Fruit fly (Drosophila melanogaster): ENCODE data around the gene mtgo.
A peak's percentile ranks its signal among the peaks of the same experiment; 100 is the strongest.

mtgo gene

DNA sequence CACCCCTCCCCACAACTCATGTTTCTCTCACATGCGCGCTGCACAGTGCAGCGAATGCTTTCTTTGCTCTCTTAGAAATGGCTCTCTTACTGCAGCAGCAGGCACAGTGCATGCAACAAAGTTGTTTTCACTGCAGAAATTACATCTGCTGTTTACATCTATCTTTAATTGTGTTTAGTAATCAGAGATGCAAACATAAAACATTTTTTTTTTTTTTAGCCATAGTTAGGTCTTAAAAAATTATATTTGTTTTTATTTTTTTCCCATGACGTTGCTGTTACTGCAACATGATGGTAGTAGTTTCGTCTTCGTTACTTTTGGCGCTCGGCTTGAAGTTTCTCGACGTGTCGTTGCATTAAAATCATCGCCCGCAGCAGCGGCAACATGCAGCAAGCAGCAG, 43.5 kb upstream of the mtgo start:
- no peak for TF ChIP-seq bab1 (GFP tag; optimal IDR thresholded peaks at IDR 0.05)
- no peak for TF ChIP-seq CG7101 (tag; optimal IDR thresholded peaks at IDR 0.05)
- no peak for TF ChIP-seq cic (GFP tag; optimal IDR thresholded peaks at IDR 0.05)
- TF ChIP-seq toe (GFP tag; optimal IDR thresholded peaks at IDR 0.05), result no peak
- no peak for TF ChIP-seq ovo (GFP tag; optimal IDR thresholded peaks at IDR 0.05)
- TF ChIP-seq Mnt (GFP tag; optimal IDR thresholded peaks at IDR 0.05), result no peak
- no peak for TF ChIP-seq kay (GFP tag; ENCODE audit: borderline replicate concordance)
- TF ChIP-seq Clk (GFP tag; optimal IDR thresholded peaks at IDR 0.05), result no peak
- no peak for TF ChIP-seq CG1620 (GFP tag; optimal IDR thresholded peaks at IDR 0.05)
- TF ChIP-seq CG5204 (GFP tag; optimal IDR thresholded peaks at IDR 0.05), result no peak

- TF ChIP-seq CG11617 (GFP tag; optimal IDR thresholded peaks at IDR 0.05) (no peak), Hr96 (GFP tag; optimal IDR thresholded peaks at IDR 0.05) (no peak), pad (GFP tag; optimal IDR thresholded peaks at IDR 0.05) (no peak)
Observed at dm6 chr2L:16502898-16503551, 41.8 kb upstream of the mtgo start.

- peak; percentile 89 for TF ChIP-seq kay (GFP tag; ENCODE audit: borderline replicate concordance)
- TF ChIP-seq Hr96 (GFP tag; optimal IDR thresholded peaks at IDR 0.05), result no peak
Observed at dm6 chr2L:16507197-16507596, 37.6 kb upstream of the mtgo start.

dm6 chr2L:16507682-16508269, 37.0 kb upstream of the mtgo start:
- no peak for TF ChIP-seq bab1 (GFP tag; optimal IDR thresholded peaks at IDR 0.05)
- TF ChIP-seq CG5204 (GFP tag; optimal IDR thresholded peaks at IDR 0.05), result no peak
- TF ChIP-seq cnc (optimal IDR thresholded peaks at IDR 0.05), result no peak
- no peak for TF ChIP-seq cic (GFP tag; optimal IDR thresholded peaks at IDR 0.05)
- TF ChIP-seq Clk (GFP tag; optimal IDR thresholded peaks at IDR 0.05), result no peak
- TF ChIP-seq CG12768 (GFP tag; optimal IDR thresholded peaks at IDR 0.05), result no peak
- TF ChIP-seq Mnt (GFP tag; optimal IDR thresholded peaks at IDR 0.05), result no peak
- TF ChIP-seq CG14711 (tag; optimal IDR thresholded peaks at IDR 0.05), result no peak
- no peak for TF ChIP-seq toe (GFP tag; optimal IDR thresholded peaks at IDR 0.05)
- TF ChIP-seq CG11617 (GFP tag; optimal IDR thresholded peaks at IDR 0.05), result no peak

DNA sequence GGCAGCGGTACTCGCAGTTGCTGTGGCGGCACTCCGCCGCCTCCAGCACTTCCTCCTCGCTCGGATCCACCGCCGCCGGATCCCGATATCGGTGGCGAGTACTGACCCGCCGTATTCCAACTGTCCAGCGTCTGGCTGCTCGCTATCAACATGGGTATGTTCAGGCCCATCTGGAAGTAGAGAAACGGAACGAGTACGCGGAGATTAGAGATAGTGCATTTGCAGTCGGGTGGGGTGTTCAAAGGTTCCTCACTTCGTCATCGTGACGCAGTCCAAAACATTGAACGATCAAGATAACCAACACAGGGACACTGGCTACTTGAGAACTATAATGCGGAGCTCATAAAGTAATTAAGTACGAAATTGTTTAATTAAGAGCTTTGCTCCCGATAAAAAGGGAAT, 33.5 kb upstream of the mtgo start:
- TF ChIP-seq cnc (optimal IDR thresholded peaks at IDR 0.05) (peak in 1 of 2 experiments; percentile 22), CG12768 (GFP tag; optimal IDR thresholded peaks at IDR 0.05) (peak; percentile 63), CG1620 (GFP tag; optimal IDR thresholded peaks at IDR 0.05) (no peak), ovo (GFP tag; optimal IDR thresholded peaks at IDR 0.05) (no peak), CG7045 (GFP tag; optimal IDR thresholded peaks at IDR 0.05) (no peak), pad (GFP tag; optimal IDR thresholded peaks at IDR 0.05) (no peak), cic (GFP tag; optimal IDR thresholded peaks at IDR 0.05) (peak; percentile 69), CG33017 (tag; optimal IDR thresholded peaks at IDR 0.05) (no peak), kay (GFP tag; ENCODE audit: borderline replicate concordance) (peak; percentile 76)

DNA sequence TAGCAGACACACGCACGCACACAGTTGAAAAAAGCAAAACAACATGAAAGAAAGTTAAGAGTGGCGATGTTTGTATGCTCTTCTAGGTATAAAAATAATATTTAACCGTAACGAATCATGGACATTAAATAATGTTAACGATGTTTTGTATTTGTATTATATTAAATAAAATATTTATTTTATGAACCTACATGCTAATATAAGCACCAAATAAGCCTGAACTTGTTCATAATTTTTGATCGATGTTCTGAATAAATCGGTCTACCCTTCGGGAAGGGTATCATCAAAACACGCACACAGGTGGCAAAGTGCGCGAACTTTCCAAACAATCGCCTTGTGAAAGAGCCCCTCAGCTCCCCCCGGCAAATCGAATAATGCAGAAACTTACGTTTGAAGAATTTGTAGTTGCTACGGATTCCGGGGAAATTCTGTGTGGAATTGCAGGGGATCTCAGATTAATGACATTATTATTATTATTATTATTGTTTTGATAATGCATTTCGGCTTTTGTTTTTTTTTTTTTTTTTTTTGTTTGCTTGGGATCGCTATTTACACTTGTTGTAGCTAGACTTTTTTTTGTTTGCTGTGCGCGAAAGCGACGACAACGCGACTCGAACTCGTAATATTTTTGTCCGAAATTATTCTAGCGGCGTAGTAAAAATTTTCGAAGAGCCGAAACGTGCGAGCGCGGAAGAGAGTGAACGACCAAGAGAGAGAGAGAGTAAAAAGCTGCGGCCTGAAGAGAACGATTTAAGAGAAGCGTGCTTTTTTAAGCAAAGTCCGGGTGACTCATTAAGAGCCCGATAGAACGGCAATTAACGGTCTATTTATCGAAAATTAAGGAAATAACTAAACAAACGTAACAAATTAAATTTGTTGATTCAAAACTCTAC, 25.0 kb upstream of the mtgo start:
- TF ChIP-seq Mnt (GFP tag; optimal IDR thresholded peaks at IDR 0.05) (peak; percentile 15), CG5204 (GFP tag; optimal IDR thresholded peaks at IDR 0.05) (peak; percentile 4), Crg-1 (GFP tag; optimal IDR thresholded peaks at IDR 0.05) (peak; percentile 48), CG33017 (tag; optimal IDR thresholded peaks at IDR 0.05) (peak; percentile 3), ovo (GFP tag; optimal IDR thresholded peaks at IDR 0.05) (no peak), cic (GFP tag; optimal IDR thresholded peaks at IDR 0.05) (peak; percentile 28), CG14711 (tag; optimal IDR thresholded peaks at IDR 0.05) (peak; percentile 5), CG1620 (GFP tag; optimal IDR thresholded peaks at IDR 0.05) (no peak), CG7101 (tag; optimal IDR thresholded peaks at IDR 0.05) (peak; percentile 9), CG12768 (GFP tag; optimal IDR thresholded peaks at IDR 0.05) (peak; percentile 10), kay (GFP tag; ENCODE audit: borderline replicate concordance) (peak; percentile 68), CG7045 (GFP tag; optimal IDR thresholded peaks at IDR 0.05) (peak; percentile 5), cnc (optimal IDR thresholded peaks at IDR 0.05) (no peak), toe (GFP tag; optimal IDR thresholded peaks at IDR 0.05) (peak; percentile 23), Hr96 (GFP tag; optimal IDR thresholded peaks at IDR 0.05) (no peak)
